Worm (Caenorhabditis elegans): ENCODE results near the gene C45G9.5.
A peak's percentile ranks its signal among the peaks of the same experiment; 100 is the strongest.

C45G9.5 gene

ce11 chrIII:5031375-5031836, 16.5 kb upstream of the C45G9.5 start (continued):
- TF ChIP-seq madf-5 (GFP tag; IDR thresholded peaks at IDR 0.05) (peak; percentile 61 to 78; a peak in 2 of 4 replicates), vab-7 (GFP tag; IDR thresholded peaks at IDR 0.05) (peak; percentile 72), ceh-44 (GFP tag; IDR thresholded peaks at IDR 0.05) (peak; percentile 68; the same call in 1 of the 2 replicates), lin-29 (GFP tag; IDR thresholded peaks at IDR 0.05) (peak; percentile 66), hmg-1.1 (GFP tag; IDR thresholded peaks at IDR 0.05) (peak; percentile 97), mdt-29 (GFP tag; IDR thresholded peaks at IDR 0.05) (peak; percentile 80), dmd-8 (GFP tag; IDR thresholded peaks at IDR 0.05) (peak; percentile 65; the same call in 1 of the 2 replicates), tra-1 (GFP tag; IDR thresholded peaks at IDR 0.05) (peak; percentile 86), lir-3 (tag; optimal IDR thresholded peaks at IDR 0.05) (peak; percentile 73), set-16 (GFP tag; IDR thresholded peaks at IDR 0.05) (peak; percentile 88), zip-11 (GFP tag; IDR thresholded peaks at IDR 0.05) (0 out of 2 replicates have a peak, but pooled peaks have one; percentile 60), mep-1 (tag; optimal IDR thresholded peaks at IDR 0.05) (peak; percentile 85), unc-130 (GFP tag; optimal IDR thresholded peaks at IDR 0.05) (peak; percentile 69), hlh-11 (tag; optimal IDR thresholded peaks at IDR 0.05) (peak; percentile 76), lin-13 (GFP tag; optimal IDR thresholded peaks at IDR 0.05) (peak; percentile 63), hif-1 (tag; optimal IDR thresholded peaks at IDR 0.05) (peak; percentile 32 to 48), dmd-6 (GFP tag; IDR thresholded peaks at IDR 0.05) (peak; percentile 88), T26A8.4 (GFP tag; IDR thresholded peaks at IDR 0.05) (peak; percentile 94), php-3 (GFP tag; IDR thresholded peaks at IDR 0.05) (peak; percentile 69), aha-1 (tag) (peak; percentile 93), lsy-2 (tag; optimal IDR thresholded peaks at IDR 0.05) (peak in 1 of 2 experiments; percentile 53), ctbp-1 (GFP tag; IDR thresholded peaks at IDR 0.05) (peak; percentile 90), lim-7 (GFP tag; IDR thresholded peaks at IDR 0.05) (peak; percentile 78), snpc-1.2 (GFP tag; IDR thresholded peaks at IDR 0.05) (peak; percentile 81; the same call in 1 of the 2 replicates), zfp-3 (GFP tag; conservative IDR thresholded peaks at IDR 0.05) (0 out of 2 replicates have a peak, but pooled peaks have one; percentile 54), tag-97 (GFP tag; IDR thresholded peaks at IDR 0.05) (peak; percentile 77; the same call in 1 of the 2 replicates), F37D6.2 (tag; optimal IDR thresholded peaks at IDR 0.05) (peak; percentile 84), F10B5.3 (tag; optimal IDR thresholded peaks at IDR 0.05) (peak; percentile 70), nhr-102 (tag; optimal IDR thresholded peaks at IDR 0.05) (peak; percentile 91), hlh-30 (tag; optimal IDR thresholded peaks at IDR 0.05; ENCODE audit: insufficient read depth) (peak; percentile 65), mxl-2 (GFP tag; conservative IDR thresholded peaks at IDR 0.05) (peak; percentile 70), nhr-6 (tag; optimal IDR thresholded peaks at IDR 0.05) (peak; percentile 23), daf-16 (GFP tag; optimal IDR thresholded peaks at IDR 0.05) (peak; percentile 71 to 85), daf-16 (tag; optimal IDR thresholded peaks at IDR 0.05) (peak; percentile 25), duxl-1 (tag; optimal IDR thresholded peaks at IDR 0.05; ENCODE audit: poor library complexity) (peak; percentile 47), mes-2 (tag; optimal IDR thresholded peaks at IDR 0.05; ENCODE audit: poor library complexity, severe bottlenecking) (peak; percentile 76), nhr-41 (GFP tag; IDR thresholded peaks at IDR 0.05) (peak; percentile 19; the same call in 1 of the 2 replicates), jun-1 (tag; optimal IDR thresholded peaks at IDR 0.05) (peak; percentile 47), lin-1 (GFP tag; IDR thresholded peaks at IDR 0.05) (peak; percentile 71), nhr-28 (tag; optimal IDR thresholded peaks at IDR 0.05) (peak; percentile 31), T20F7.1 (GFP tag; optimal IDR thresholded peaks at IDR 0.05) (peak; percentile 67), arid-1 (GFP tag; conservative IDR thresholded peaks at IDR 0.05) (peak; percentile 92), ceh-32 (tag; optimal IDR thresholded peaks at IDR 0.05; ENCODE audit: poor library complexity) (peak; percentile 47), rbr-2 (tag; optimal IDR thresholded peaks at IDR 0.05) (peak; percentile 90), nhr-48 (tag; optimal IDR thresholded peaks at IDR 0.05) (peak; percentile 63), zfp-2 (tag; optimal IDR thresholded peaks at IDR 0.05) (peak; percentile 35), spr-1 (tag; optimal IDR thresholded peaks at IDR 0.05) (peak; percentile 81), Y5F2A.4 (GFP tag; optimal IDR thresholded peaks at IDR 0.05) (peak; percentile 70), madf-9 (GFP tag; conservative IDR thresholded peaks at IDR 0.05) (peak; percentile 77)
